Fruit fly (Drosophila melanogaster): ENCODE measurements around the gene CG14074.

CG14074 gene

dm6 chr3L:18824851-18825250 lies 41.2 kb upstream of the CG14074 start:
- no peak for TF ChIP-seq h (optimal IDR thresholded peaks at IDR 0.05)
- no peak for TF ChIP-seq insv (optimal IDR thresholded peaks at IDR 0.05)
- TF ChIP-seq Sin3A (optimal IDR thresholded peaks at IDR 0.05), result no peak
- no peak for TF ChIP-seq Myc (optimal IDR thresholded peaks at IDR 0.05)
- no peak for TF ChIP-seq psq (optimal IDR thresholded peaks at IDR 0.05)
- no peak for TF ChIP-seq ttk (optimal IDR thresholded peaks at IDR 0.05)

- TF ChIP-seq Sin3A (optimal IDR thresholded peaks at IDR 0.05), result no peak
Observed at dm6 chr3L:18825993-18826392, 40.0 kb upstream of the CG14074 start.

DNA sequence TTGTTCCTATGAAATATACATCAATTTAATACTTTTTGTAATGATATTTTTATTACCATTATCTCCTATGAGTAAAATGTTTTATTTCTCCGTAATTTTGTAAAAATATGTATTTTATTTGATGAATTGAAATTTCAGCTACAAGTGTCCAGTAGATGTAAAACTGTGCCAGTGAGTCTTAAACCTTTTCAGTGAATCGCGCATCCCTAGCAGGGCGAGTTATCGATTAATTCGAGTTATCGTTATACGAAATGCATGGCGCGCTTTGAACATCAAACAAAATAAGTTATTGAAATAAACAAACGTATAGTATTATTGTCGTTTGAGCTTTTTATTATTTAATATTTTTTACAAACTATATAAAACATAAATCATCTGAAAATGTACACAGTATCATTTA lies 37.7 kb upstream of the CG14074 start:
- no peak for TF ChIP-seq psq (optimal IDR thresholded peaks at IDR 0.05)
- no peak for TF ChIP-seq ttk (optimal IDR thresholded peaks at IDR 0.05)
- TF ChIP-seq h (optimal IDR thresholded peaks at IDR 0.05), result no peak
- TF ChIP-seq Sin3A (optimal IDR thresholded peaks at IDR 0.05), result no peak
- no peak for TF ChIP-seq insv (optimal IDR thresholded peaks at IDR 0.05)
- TF ChIP-seq Myc (optimal IDR thresholded peaks at IDR 0.05), result no peak

DNA sequence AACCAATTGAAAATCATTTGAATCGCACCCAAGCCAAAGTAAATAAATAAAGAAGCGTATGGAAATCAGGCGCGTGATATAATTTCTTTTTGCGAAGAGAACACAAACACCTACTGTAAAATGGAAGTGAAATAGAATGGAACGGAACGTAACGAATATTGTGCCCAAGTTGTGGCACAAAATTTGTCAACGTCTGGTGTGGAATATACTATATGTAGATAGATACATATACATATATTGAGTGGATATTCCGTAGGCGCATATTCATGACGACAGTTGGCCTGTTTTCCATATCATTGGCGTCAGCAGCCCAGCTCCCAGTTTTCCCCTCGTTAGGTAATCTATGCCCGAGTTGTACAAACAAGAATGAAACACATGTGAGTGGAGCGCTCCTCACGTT lies 33.8 kb upstream of the CG14074 start:
- TF ChIP-seq h (optimal IDR thresholded peaks at IDR 0.05), result no peak
- no peak for TF ChIP-seq ttk (optimal IDR thresholded peaks at IDR 0.05)
- TF ChIP-seq Sin3A (optimal IDR thresholded peaks at IDR 0.05), result no peak
- TF ChIP-seq Myc (optimal IDR thresholded peaks at IDR 0.05), result no peak
- TF ChIP-seq psq (optimal IDR thresholded peaks at IDR 0.05), result no peak
- no peak for TF ChIP-seq insv (optimal IDR thresholded peaks at IDR 0.05)

dm6 chr3L:18832708-18833107 lies 33.3 kb upstream of the CG14074 start:
- TF ChIP-seq insv (optimal IDR thresholded peaks at IDR 0.05) (no peak), Myc (optimal IDR thresholded peaks at IDR 0.05) (no peak), psq (optimal IDR thresholded peaks at IDR 0.05) (no peak), ttk (optimal IDR thresholded peaks at IDR 0.05) (no peak)

dm6 chr3L:18833234-18833633 lies 32.8 kb upstream of the CG14074 start:
- TF ChIP-seq insv (optimal IDR thresholded peaks at IDR 0.05) (no peak), ttk (optimal IDR thresholded peaks at IDR 0.05) (no peak), Sin3A (optimal IDR thresholded peaks at IDR 0.05) (no peak), psq (optimal IDR thresholded peaks at IDR 0.05) (no peak), Myc (optimal IDR thresholded peaks at IDR 0.05) (no peak), h (optimal IDR thresholded peaks at IDR 0.05) (no peak)

DNA sequence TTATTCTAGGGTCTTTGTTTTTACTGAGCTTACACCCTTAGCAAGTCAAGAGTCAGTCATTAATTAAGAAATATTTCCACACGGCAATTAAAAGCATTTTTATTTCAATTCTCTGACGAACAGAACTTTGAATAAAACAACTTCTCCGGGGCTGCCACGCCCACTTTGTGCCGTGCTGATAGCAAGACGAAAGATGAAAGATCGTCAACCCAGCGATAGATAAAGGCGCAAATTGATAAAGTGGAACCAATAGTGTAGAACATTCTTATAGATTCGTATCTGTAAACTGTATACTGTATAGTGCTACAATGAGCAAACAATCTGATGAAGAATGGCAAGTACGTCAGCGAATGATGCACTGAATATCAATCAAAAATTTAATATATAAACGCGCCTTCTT lies 31.1 kb upstream of the CG14074 start:
- no peak for TF ChIP-seq Myc (optimal IDR thresholded peaks at IDR 0.05)

- TF ChIP-seq Sin3A (optimal IDR thresholded peaks at IDR 0.05), result no peak
Observed at dm6 chr3L:18836658-18837057, 29.4 kb upstream of the CG14074 start.

DNA sequence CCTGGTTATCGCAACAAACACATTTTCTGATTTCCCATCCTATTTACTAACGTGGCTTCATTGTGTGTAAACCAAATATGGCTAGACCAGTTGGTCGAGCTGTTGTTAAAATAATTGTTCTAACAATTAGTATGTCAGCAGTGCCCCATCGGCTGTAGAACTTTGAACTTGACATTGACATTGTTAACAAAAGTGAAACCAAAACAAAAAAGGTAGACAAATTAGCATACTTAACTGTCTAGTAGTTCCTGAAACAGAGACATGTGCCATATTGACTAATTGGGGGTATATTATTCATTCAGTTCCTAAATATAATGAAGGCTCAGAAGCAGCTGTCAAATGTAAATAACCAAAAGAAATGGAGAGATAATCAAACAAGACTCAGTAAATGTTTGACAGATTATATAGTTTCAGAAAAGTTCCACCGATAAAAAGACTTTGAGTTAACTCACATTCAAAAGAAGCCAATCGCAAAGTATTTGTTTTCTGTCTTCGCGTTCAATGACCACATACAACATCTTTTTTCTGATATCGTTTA lies 28.2 kb upstream of the CG14074 start:
- TF ChIP-seq Sin3A (optimal IDR thresholded peaks at IDR 0.05) (no peak), h (optimal IDR thresholded peaks at IDR 0.05) (no peak), ttk (optimal IDR thresholded peaks at IDR 0.05) (no peak), psq (optimal IDR thresholded peaks at IDR 0.05) (no peak), insv (optimal IDR thresholded peaks at IDR 0.05) (no peak), Myc (optimal IDR thresholded peaks at IDR 0.05) (no peak)

- TF ChIP-seq h (optimal IDR thresholded peaks at IDR 0.05), result no peak
- TF ChIP-seq insv (optimal IDR thresholded peaks at IDR 0.05), result no peak
- TF ChIP-seq psq (optimal IDR thresholded peaks at IDR 0.05), result no peak
- TF ChIP-seq Myc (optimal IDR thresholded peaks at IDR 0.05), result no peak
- no peak for TF ChIP-seq ttk (optimal IDR thresholded peaks at IDR 0.05)
- no peak for TF ChIP-seq Sin3A (optimal IDR thresholded peaks at IDR 0.05)
Observed at dm6 chr3L:18839996-18840369, 26.0 kb upstream of the CG14074 start.

DNA sequence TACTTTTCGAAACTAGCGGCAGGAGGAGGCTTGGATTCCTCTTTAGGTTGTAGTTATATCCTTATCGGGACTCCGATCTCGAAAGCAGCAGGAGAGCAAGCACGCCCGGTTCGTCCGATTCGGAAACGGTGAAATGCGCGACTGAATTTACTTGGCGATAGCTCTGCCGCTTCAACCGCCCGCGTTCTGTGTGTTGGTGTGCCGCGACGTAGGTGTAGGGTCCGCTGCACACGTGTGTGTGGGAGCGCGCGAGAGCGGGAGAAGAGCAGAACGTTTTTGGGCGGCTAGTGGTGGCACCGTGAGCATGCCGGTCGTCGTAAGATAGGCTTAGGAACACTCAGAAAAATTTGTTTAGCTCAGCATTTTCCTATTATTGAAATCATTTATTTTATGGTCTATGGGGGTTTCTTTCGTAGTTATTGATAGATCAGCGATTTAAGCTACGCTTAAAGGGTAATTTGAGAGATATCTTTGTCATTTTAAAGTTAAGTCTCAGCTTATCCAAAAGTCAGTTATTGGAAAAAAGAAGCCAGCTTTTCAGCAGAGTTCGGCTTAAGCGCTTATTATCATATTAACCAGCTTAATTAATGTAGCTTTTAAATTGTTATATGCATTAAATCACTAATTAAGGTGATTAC lies 25.5 kb upstream of the CG14074 start:
- TF ChIP-seq Sin3A (optimal IDR thresholded peaks at IDR 0.05), result no peak
- no peak for TF ChIP-seq psq (optimal IDR thresholded peaks at IDR 0.05)
- no peak for TF ChIP-seq h (optimal IDR thresholded peaks at IDR 0.05)
- TF ChIP-seq Myc (optimal IDR thresholded peaks at IDR 0.05), result no peak
- no peak for TF ChIP-seq ttk (optimal IDR thresholded peaks at IDR 0.05)
- no peak for TF ChIP-seq insv (optimal IDR thresholded peaks at IDR 0.05)

dm6 chr3L:18841269-18841668 lies 24.8 kb upstream of the CG14074 start:
- TF ChIP-seq h (optimal IDR thresholded peaks at IDR 0.05) (no peak), Sin3A (optimal IDR thresholded peaks at IDR 0.05) (no peak), insv (optimal IDR thresholded peaks at IDR 0.05) (no peak), psq (optimal IDR thresholded peaks at IDR 0.05) (no peak), ttk (optimal IDR thresholded peaks at IDR 0.05) (no peak), Myc (optimal IDR thresholded peaks at IDR 0.05) (no peak)

DNA sequence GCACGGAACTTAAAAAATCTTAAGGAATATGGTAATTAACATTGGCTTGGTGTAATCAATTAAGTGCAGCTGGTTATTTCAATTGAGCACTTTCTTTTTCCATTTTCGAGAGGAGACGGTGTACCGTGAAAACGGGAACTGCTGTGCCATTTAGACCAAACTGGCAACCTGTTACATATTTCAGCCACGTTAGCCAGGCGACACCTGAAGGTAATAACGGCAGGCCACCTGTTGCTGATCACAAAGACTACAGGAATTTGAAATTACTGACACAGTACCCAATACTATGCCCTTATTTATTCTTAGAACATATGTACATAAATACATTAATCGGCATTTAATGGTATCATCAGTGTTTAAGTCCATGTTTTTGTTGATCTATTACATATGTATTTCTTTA lies 23.8 kb upstream of the CG14074 start:
- TF ChIP-seq psq (optimal IDR thresholded peaks at IDR 0.05), result no peak
- no peak for TF ChIP-seq ttk (optimal IDR thresholded peaks at IDR 0.05)
- no peak for TF ChIP-seq Sin3A (optimal IDR thresholded peaks at IDR 0.05)
- TF ChIP-seq h (optimal IDR thresholded peaks at IDR 0.05), result no peak
- no peak for TF ChIP-seq insv (optimal IDR thresholded peaks at IDR 0.05)
- TF ChIP-seq Myc (optimal IDR thresholded peaks at IDR 0.05), result no peak

DNA sequence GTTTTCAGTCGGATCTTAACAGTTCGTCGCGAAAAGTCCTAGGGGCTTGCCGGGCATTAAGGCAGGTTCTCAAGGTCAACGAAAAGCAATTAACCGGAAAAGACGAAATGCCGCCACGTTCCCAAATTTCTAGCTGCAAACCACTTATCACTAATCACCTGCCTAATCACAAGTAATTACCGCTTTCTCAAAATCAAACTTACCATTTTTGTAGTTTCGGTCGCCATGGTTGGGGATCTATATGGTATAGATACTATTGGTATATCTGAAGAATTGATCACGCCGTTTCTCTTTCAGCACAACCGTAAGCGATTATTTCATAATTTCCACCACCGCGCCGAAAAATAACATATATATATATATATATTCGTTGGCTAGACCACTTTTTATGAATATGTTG lies 20.2 kb upstream of the CG14074 start:
- no peak for TF ChIP-seq Sin3A (optimal IDR thresholded peaks at IDR 0.05)

dm6 chr3L:18846233-18846271 lies 20.0 kb upstream of the CG14074 start, which contains the start of gene Indy:
Gene Indy (minus strand): TSS chr3L:18846267.
- no peak for TF ChIP-seq h (optimal IDR thresholded peaks at IDR 0.05)
- no peak for TF ChIP-seq Myc (optimal IDR thresholded peaks at IDR 0.05)
- TF ChIP-seq insv (optimal IDR thresholded peaks at IDR 0.05), result no peak
- TF ChIP-seq psq (optimal IDR thresholded peaks at IDR 0.05), result no peak
- TF ChIP-seq Sin3A (optimal IDR thresholded peaks at IDR 0.05), result no peak
- no peak for TF ChIP-seq ttk (optimal IDR thresholded peaks at IDR 0.05)

All from Kc167 (cell line).